Fruit fly (Drosophila melanogaster): ENCODE data around the gene fig.

fig gene

dm6 chr3R:29790183-29790582, 9.9 kb upstream of the fig start:
- TF ChIP-seq CG7101 (tag; optimal IDR thresholded peaks at IDR 0.05) (no peak), pad (GFP tag; optimal IDR thresholded peaks at IDR 0.05) (no peak), toe (GFP tag; optimal IDR thresholded peaks at IDR 0.05) (no peak), CG11617 (GFP tag; optimal IDR thresholded peaks at IDR 0.05) (no peak), ovo (GFP tag; optimal IDR thresholded peaks at IDR 0.05) (no peak), cnc (optimal IDR thresholded peaks at IDR 0.05) (no peak), kay (GFP tag; ENCODE audit: borderline replicate concordance) (no peak)

DNA sequence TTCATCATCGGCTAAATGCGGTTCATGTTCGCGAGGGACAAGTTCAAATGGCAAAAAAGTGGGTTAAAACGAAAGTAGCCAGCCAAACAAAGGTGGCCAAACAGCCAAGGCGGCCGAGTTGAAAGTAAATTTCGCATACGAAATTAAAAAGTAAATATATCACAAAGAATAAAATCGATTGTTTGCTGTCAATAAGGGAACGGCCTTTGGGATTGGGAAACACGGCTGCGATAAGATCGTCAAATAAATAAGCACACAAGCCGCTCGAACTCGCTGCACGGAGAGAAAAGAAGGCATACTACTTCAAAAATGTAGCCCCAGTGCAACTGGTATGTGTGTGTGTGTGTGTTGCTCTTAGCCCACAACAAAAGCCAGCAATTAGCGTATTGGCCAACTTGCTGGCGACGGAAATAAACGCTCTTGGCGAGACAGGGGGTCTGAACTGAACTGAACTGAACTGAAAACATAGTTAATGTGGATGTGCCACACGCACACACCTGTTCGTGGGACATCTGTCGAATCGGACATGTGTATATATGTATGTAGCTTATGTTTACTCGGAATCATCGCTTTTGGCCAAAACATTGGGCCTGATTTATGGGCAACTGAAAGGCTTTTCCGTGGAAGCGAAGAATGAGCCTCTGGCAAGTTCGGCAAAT, 7.8 kb upstream of the fig start:
- TF ChIP-seq kay (GFP tag; ENCODE audit: borderline replicate concordance) (no peak), CG14711 (tag; optimal IDR thresholded peaks at IDR 0.05) (no peak), Mnt (GFP tag; optimal IDR thresholded peaks at IDR 0.05) (no peak), CG33017 (tag; optimal IDR thresholded peaks at IDR 0.05) (no peak), tj (GFP tag; optimal IDR thresholded peaks at IDR 0.05) (no peak), Crg-1 (GFP tag; optimal IDR thresholded peaks at IDR 0.05) (no peak), CG1620 (GFP tag; optimal IDR thresholded peaks at IDR 0.05) (no peak), Clk (GFP tag; optimal IDR thresholded peaks at IDR 0.05) (no peak), pad (GFP tag; optimal IDR thresholded peaks at IDR 0.05) (no peak), cnc (optimal IDR thresholded peaks at IDR 0.05) (no peak), bab1 (GFP tag; optimal IDR thresholded peaks at IDR 0.05) (no peak), Hr96 (GFP tag; optimal IDR thresholded peaks at IDR 0.05) (no peak), CG7045 (GFP tag; optimal IDR thresholded peaks at IDR 0.05) (no peak), ovo (GFP tag; optimal IDR thresholded peaks at IDR 0.05) (no peak), CG7101 (tag; optimal IDR thresholded peaks at IDR 0.05) (no peak), cic (GFP tag; optimal IDR thresholded peaks at IDR 0.05) (no peak), toe (GFP tag; optimal IDR thresholded peaks at IDR 0.05) (no peak), CG5204 (GFP tag; optimal IDR thresholded peaks at IDR 0.05) (no peak), CG11617 (GFP tag; optimal IDR thresholded peaks at IDR 0.05) (no peak), CG12768 (GFP tag; optimal IDR thresholded peaks at IDR 0.05) (no peak)

DNA sequence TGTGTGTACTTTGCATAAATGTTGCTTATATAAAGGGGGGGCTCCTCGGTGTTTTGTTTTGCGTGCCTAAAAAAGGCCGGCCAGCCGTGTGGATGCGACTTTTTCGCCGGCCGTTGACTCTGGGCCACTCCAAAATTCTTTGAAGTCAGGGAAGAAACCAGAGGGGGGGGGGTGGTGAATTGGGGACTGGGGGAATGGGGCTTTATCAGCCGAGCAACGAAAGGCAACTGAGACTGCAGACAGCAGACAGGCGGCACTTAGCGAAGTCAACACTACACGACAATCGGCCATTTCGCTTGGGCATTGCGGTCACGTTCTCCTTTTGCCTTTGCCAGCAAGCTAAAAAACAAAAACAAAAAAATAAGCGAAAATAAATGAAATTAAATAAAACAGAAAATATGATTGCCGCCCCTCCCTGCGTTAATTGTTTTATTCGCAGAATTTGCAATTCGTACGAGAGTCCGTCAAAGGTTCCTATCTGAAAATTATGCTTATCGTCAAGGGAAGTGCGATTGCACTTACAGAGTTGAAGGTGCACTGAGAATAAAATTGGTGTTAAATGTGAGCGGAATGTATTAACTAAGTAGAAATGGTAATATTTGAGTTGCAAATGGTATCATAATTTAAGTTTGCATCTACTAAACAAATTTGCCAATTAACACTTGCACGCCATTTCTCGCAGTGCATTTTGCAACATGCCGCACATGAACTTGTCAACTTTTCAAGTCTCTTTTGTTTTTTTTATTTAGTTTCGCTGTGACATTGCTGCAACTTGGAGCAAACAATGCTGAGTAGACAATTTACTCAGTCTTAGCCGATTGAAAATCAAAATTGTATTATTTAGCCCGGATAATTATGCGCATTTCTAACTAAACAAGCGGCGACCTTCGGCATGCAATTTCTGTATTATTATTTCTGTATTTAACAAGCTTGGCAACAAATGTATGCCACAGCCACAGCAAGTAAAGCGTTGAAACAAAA, 6.1 kb upstream of the fig start:
- no peak for TF ChIP-seq CG7045 (GFP tag; optimal IDR thresholded peaks at IDR 0.05)
- TF ChIP-seq CG14711 (tag; optimal IDR thresholded peaks at IDR 0.05) = peak; percentile 37
- TF ChIP-seq CG7101 (tag; optimal IDR thresholded peaks at IDR 0.05) = no peak
- no peak for TF ChIP-seq pad (GFP tag; optimal IDR thresholded peaks at IDR 0.05)
- no peak for TF ChIP-seq cic (GFP tag; optimal IDR thresholded peaks at IDR 0.05)
- no peak for TF ChIP-seq CG5204 (GFP tag; optimal IDR thresholded peaks at IDR 0.05)
- no peak for TF ChIP-seq CG11617 (GFP tag; optimal IDR thresholded peaks at IDR 0.05)
- TF ChIP-seq Clk (GFP tag; optimal IDR thresholded peaks at IDR 0.05) = no peak
- TF ChIP-seq cnc (optimal IDR thresholded peaks at IDR 0.05) = no peak
- TF ChIP-seq CG33017 (tag; optimal IDR thresholded peaks at IDR 0.05) = no peak
- TF ChIP-seq CG12768 (GFP tag; optimal IDR thresholded peaks at IDR 0.05) = no peak
- no peak for TF ChIP-seq Crg-1 (GFP tag; optimal IDR thresholded peaks at IDR 0.05)
- TF ChIP-seq ovo (GFP tag; optimal IDR thresholded peaks at IDR 0.05) = no peak
- TF ChIP-seq kay (GFP tag; ENCODE audit: borderline replicate concordance) = peak; percentile 87
- TF ChIP-seq tj (GFP tag; optimal IDR thresholded peaks at IDR 0.05) = peak; percentile 84

- no peak for TF ChIP-seq toe (GFP tag; optimal IDR thresholded peaks at IDR 0.05)
- no peak for TF ChIP-seq CG12768 (GFP tag; optimal IDR thresholded peaks at IDR 0.05)
These were observed 5.0 kb upstream of the fig start for dm6 chr3R:29785242-29785641.

dm6 chr3R:29783210-29783609, 3.0 kb upstream of the fig start:
- TF ChIP-seq CG1620 (GFP tag; optimal IDR thresholded peaks at IDR 0.05) (no peak), kay (GFP tag; ENCODE audit: borderline replicate concordance) (no peak), CG14711 (tag; optimal IDR thresholded peaks at IDR 0.05) (no peak), Crg-1 (GFP tag; optimal IDR thresholded peaks at IDR 0.05) (no peak), CG12768 (GFP tag; optimal IDR thresholded peaks at IDR 0.05) (no peak), cnc (optimal IDR thresholded peaks at IDR 0.05) (no peak), Mnt (GFP tag; optimal IDR thresholded peaks at IDR 0.05) (no peak), CG33017 (tag; optimal IDR thresholded peaks at IDR 0.05) (no peak), tj (GFP tag; optimal IDR thresholded peaks at IDR 0.05) (no peak), bab1 (GFP tag; optimal IDR thresholded peaks at IDR 0.05) (no peak)

dm6 chr3R:29782367-29782766, 2.1 kb upstream of the fig start:
- TF ChIP-seq CG11617 (GFP tag; optimal IDR thresholded peaks at IDR 0.05) (peak; percentile 42), CG7045 (GFP tag; optimal IDR thresholded peaks at IDR 0.05) (no peak), toe (GFP tag; optimal IDR thresholded peaks at IDR 0.05) (peak; percentile 39), ovo (GFP tag; optimal IDR thresholded peaks at IDR 0.05) (no peak), tj (GFP tag; optimal IDR thresholded peaks at IDR 0.05) (peak; percentile 83), cnc (optimal IDR thresholded peaks at IDR 0.05) (no peak), bab1 (GFP tag; optimal IDR thresholded peaks at IDR 0.05) (peak; percentile 67), Clk (GFP tag; optimal IDR thresholded peaks at IDR 0.05) (no peak), kay (GFP tag; ENCODE audit: borderline replicate concordance) (no peak), pad (GFP tag; optimal IDR thresholded peaks at IDR 0.05) (peak; percentile 10), CG12768 (GFP tag; optimal IDR thresholded peaks at IDR 0.05) (peak; percentile 57), CG7101 (tag; optimal IDR thresholded peaks at IDR 0.05) (peak; percentile 58), Hr96 (GFP tag; optimal IDR thresholded peaks at IDR 0.05) (no peak), cic (GFP tag; optimal IDR thresholded peaks at IDR 0.05) (peak; percentile 86), CG1620 (GFP tag; optimal IDR thresholded peaks at IDR 0.05) (no peak), CG14711 (tag; optimal IDR thresholded peaks at IDR 0.05) (peak; percentile 31), CG33017 (tag; optimal IDR thresholded peaks at IDR 0.05) (peak; percentile 57), Crg-1 (GFP tag; optimal IDR thresholded peaks at IDR 0.05) (peak; percentile 3), Mnt (GFP tag; optimal IDR thresholded peaks at IDR 0.05) (peak; percentile 82), CG5204 (GFP tag; optimal IDR thresholded peaks at IDR 0.05) (no peak)
